Worm (Caenorhabditis elegans): ENCODE results near the gene str-67.

- no peak for TF ChIP-seq hlh-13 (GFP tag; optimal IDR thresholded peaks at IDR 0.05)
- no peak for TF ChIP-seq ama-1 (optimal IDR thresholded peaks at IDR 0.05)
- no peak for TF ChIP-seq ceh-6 (GFP tag; optimal IDR thresholded peaks at IDR 0.05)
- no peak for TF ChIP-seq ceh-9 (tag; optimal IDR thresholded peaks at IDR 0.05)
- TF ChIP-seq Y22D7AL.16 (tag; optimal IDR thresholded peaks at IDR 0.05) = no peak
- TF ChIP-seq ets-4 (tag; optimal IDR thresholded peaks at IDR 0.05) = no peak
- no peak for TF ChIP-seq mec-3 (tag; optimal IDR thresholded peaks at IDR 0.05; ENCODE audit: borderline replicate concordance)
- TF ChIP-seq dve-1 (tag; optimal IDR thresholded peaks at IDR 0.05) = no peak
Observed at ce11 chrV:1112658-1113057, 48.3 kb upstream of the str-67 start, which contains the start of gene Y50D4B.1.
